Worm (Caenorhabditis elegans): ENCODE measurements around the gene F54F7.8.

ce11 chrX:11854903-11855302 lies at the start of gene F54F7.8:
- TF ChIP-seq unc-62 (GFP tag; optimal IDR thresholded peaks at IDR 0.05) = no peak
- TF ChIP-seq cnd-1 (tag; optimal IDR thresholded peaks at IDR 0.05) = no peak
- TF ChIP-seq bed-3 (GFP tag; optimal IDR thresholded peaks at IDR 0.05) = no peak
- TF ChIP-seq unc-39 (tag; optimal IDR thresholded peaks at IDR 0.05) = no peak
- TF ChIP-seq mep-1 (tag; optimal IDR thresholded peaks at IDR 0.05) = no peak
- TF ChIP-seq lin-13 (tag; optimal IDR thresholded peaks at IDR 0.05) = no peak
- TF ChIP-seq ceh-83 (GFP tag; optimal IDR thresholded peaks at IDR 0.05) = no peak
- TF ChIP-seq nhr-237 (tag; optimal IDR thresholded peaks at IDR 0.05) = no peak
- TF ChIP-seq mls-2 (tag; optimal IDR thresholded peaks at IDR 0.05) = no peak
- TF ChIP-seq blmp-1 (tag; optimal IDR thresholded peaks at IDR 0.05) = no peak
- no peak for TF ChIP-seq elt-1 (tag; optimal IDR thresholded peaks at IDR 0.05; ENCODE audit: borderline replicate concordance, insufficient read depth)
- no peak for TF ChIP-seq nhr-12 (tag; optimal IDR thresholded peaks at IDR 0.05)
- TF ChIP-seq flh-1 (GFP tag; optimal IDR thresholded peaks at IDR 0.05) = no peak

All from whole organism, mixed stage, embryonic.